Fruit fly (Drosophila melanogaster) whole organism, embryonic: ENCODE data around the gene mld.
A peak's percentile ranks its signal among the peaks of the same experiment; 100 is the strongest.

ENCODE experiments used
- Atf-2 ChIP-seq: fragments of 200-800 bp; sonication (Bioruptor generic); optimal IDR thresholded peaks from 2 replicates; lab custom pipeline; 2016; ENCODE audit warnings: missing biosample characterization, missing genetic modification characterization
- CG1024 ChIP-seq: fragments of 200-800 bp; sonication (Bioruptor generic); IDR thresholded peaks from 2 replicates; pipeline ENCODE4 v1.3.6; 2022; ENCODE audit warnings: missing biosample characterization, missing genetic modification characterization
- CG10543 ChIP-seq: fragments of 200-800 bp; sonication (Bioruptor generic); optimal IDR thresholded peaks from 3 replicates; lab custom pipeline; 2017; ENCODE audit warnings: missing biosample characterization, mild to moderate bottlenecking, missing genetic modification characterization, moderate library complexity
- CG11504 ChIP-seq: fragments of 200-800 bp; sonication (Bioruptor generic); optimal IDR thresholded peaks from 3 replicates; lab custom pipeline; 2019; ENCODE audit warnings: missing biosample characterization, mild to moderate bottlenecking, missing genetic modification characterization, moderate library complexity
- CG12071 ChIP-seq: fragments of 200-800 bp; sonication (Bioruptor generic); optimal IDR thresholded peaks from 3 replicates; lab custom pipeline; 2018; ENCODE audit warnings: missing biosample characterization, mild to moderate bottlenecking, missing genetic modification characterization
- CG13894 ChIP-seq: fragments of 200-800 bp; sonication (Bioruptor generic); optimal IDR thresholded peaks from 3 replicates; lab custom pipeline; 2018; ENCODE audit warnings: missing biosample characterization, mild to moderate bottlenecking, missing genetic modification characterization, moderate library complexity
- CG17385 ChIP-seq: fragments of 200-800 bp; sonication (Bioruptor generic); optimal IDR thresholded peaks from 3 replicates; lab custom pipeline; 2018; ENCODE audit warnings: missing biosample characterization, mild to moderate bottlenecking, missing genetic modification characterization
- CG1832 ChIP-seq: fragments of 200-800 bp; sonication (Bioruptor generic); optimal IDR thresholded peaks from 2 replicates; lab custom pipeline; 2017; ENCODE audit warnings: missing biosample characterization, mild to moderate bottlenecking, missing genetic modification characterization, inconsistent platforms
- CG18599 ChIP-seq: fragments of 200-800 bp; sonication (Bioruptor generic); optimal IDR thresholded peaks from 3 replicates; lab custom pipeline; 2017; ENCODE audit warnings: missing biosample characterization, missing genetic modification characterization, mild to moderate bottlenecking, moderate library complexity, missing genetic modification reagents
- CG33557 ChIP-seq: fragments of 200-800 bp; sonication (Bioruptor generic); optimal IDR thresholded peaks from 2 replicates; lab custom pipeline; 2019; ENCODE audit warnings: missing biosample characterization, mild to moderate bottlenecking, missing genetic modification characterization, moderate library complexity
- CG34376 ChIP-seq: fragments of 200-800 bp; sonication (Bioruptor generic); optimal IDR thresholded peaks from 2 replicates; lab custom pipeline; 2018; ENCODE audit warnings: missing biosample characterization, mild to moderate bottlenecking, missing genetic modification characterization
- CG42726 ChIP-seq: fragments of 200-800 bp; sonication (Bioruptor generic); IDR thresholded peaks from 2 replicates; pipeline ENCODE4 v1.3.6; 2022; ENCODE audit warnings: missing biosample characterization, missing genetic modification characterization; ENCODE audit not compliant: partially characterized antibody
- CG5245 ChIP-seq: fragments of 200-800 bp; sonication (Bioruptor generic); optimal IDR thresholded peaks from 3 replicates; lab custom pipeline; 2016; ENCODE audit warnings: missing biosample characterization, missing genetic modification characterization
- CG5953 ChIP-seq: fragments of 200-800 bp; sonication (Bioruptor generic); IDR thresholded peaks from 2 replicates; pipeline ENCODE4 v1.3.6; 2022; ENCODE audit warnings: missing biosample characterization, missing genetic modification characterization
- CG6272 ChIP-seq: fragments of 200-800 bp; sonication (Bioruptor generic); IDR thresholded peaks from 2 replicates; pipeline ENCODE4 v1.3.6; 2022; ENCODE audit warnings: missing biosample characterization, missing genetic modification characterization
- CG7987 ChIP-seq: fragments of 200-800 bp; sonication (Bioruptor generic); optimal IDR thresholded peaks from 2 replicates; lab custom pipeline; 2018; ENCODE audit warnings: missing biosample characterization, mild to moderate bottlenecking, missing genetic modification characterization, moderate library complexity
- CG8089 ChIP-seq: fragments of 200-800 bp; sonication (Bioruptor generic); optimal IDR thresholded peaks from 3 replicates; lab custom pipeline; 2016; ENCODE audit warnings: missing biosample characterization, missing genetic modification characterization
- CG8290 ChIP-seq, 3 experiments: fragments of 200-800 bp; sonication (Bioruptor generic); optimal IDR thresholded peaks; 2 replicates each; lab custom pipeline; 2016 to 2019; ENCODE audit warnings: missing biosample characterization in 3 of 3, missing genetic modification characterization in 3 of 3, mild to moderate bottlenecking in 2 of 3, moderate library complexity in 1 of 3
- CG9215 ChIP-seq: fragments of 200-800 bp; sonication (Bioruptor generic); IDR thresholded peaks from 2 replicates; pipeline ENCODE4 v1.3.6; 2022; ENCODE audit warnings: missing biosample characterization, missing genetic modification characterization
- CG9797 ChIP-seq: fragments of 200-800 bp; sonication (Bioruptor generic); optimal IDR thresholded peaks from 3 replicates; lab custom pipeline; 2018; ENCODE audit warnings: missing biosample characterization, mild to moderate bottlenecking, missing genetic modification characterization
- CTCF ChIP-seq: fragments of 200-800 bp; sonication (Bioruptor generic); optimal IDR thresholded peaks from 2 replicates; lab custom pipeline; 2017; ENCODE audit warnings: missing biosample characterization, mild to moderate bottlenecking, missing genetic modification characterization, moderate library complexity
- CrebB ChIP-seq: fragments of 200-800 bp; sonication (Bioruptor generic); optimal IDR thresholded peaks from 3 replicates; lab custom pipeline; 2018; ENCODE audit warnings: missing biosample characterization, mild to moderate bottlenecking, missing genetic modification characterization
- Ets65A ChIP-seq: fragments of 200-800 bp; sonication (Bioruptor generic); peaks from one replicate; lab custom pipeline; 2016; ENCODE audit warnings: missing biosample characterization, missing genetic modification characterization
- HLHmδ ChIP-seq: fragments of 200-800 bp; sonication (Bioruptor generic); optimal IDR thresholded peaks from 2 replicates; lab custom pipeline; 2018; ENCODE audit warnings: missing biosample characterization, mild to moderate bottlenecking, missing genetic modification characterization, moderate library complexity
- Meics ChIP-seq: fragments of 200-800 bp; sonication (Bioruptor generic); optimal IDR thresholded peaks from 2 replicates; lab custom pipeline; 2017; ENCODE audit warnings: missing biosample characterization, mild to moderate bottlenecking, missing genetic modification characterization
- Mes4 ChIP-seq: fragments of 200-800 bp; sonication (Bioruptor generic); optimal IDR thresholded peaks from 2 replicates; lab custom pipeline; 2016; ENCODE audit warnings: missing biosample characterization, missing genetic modification characterization
- Side ChIP-seq: fragments of 200-800 bp; sonication (Bioruptor generic); optimal IDR thresholded peaks from 2 replicates; lab custom pipeline; 2016; ENCODE audit warnings: missing biosample characterization, missing genetic modification characterization
- Sry-β ChIP-seq: fragments of 200-800 bp; sonication (Bioruptor generic); optimal IDR thresholded peaks from 2 replicates; lab custom pipeline; 2018; ENCODE audit warnings: missing biosample characterization, mild to moderate bottlenecking, missing genetic modification characterization, moderate library complexity
- YL-1 ChIP-seq: fragments of 200-800 bp; sonication (Bioruptor generic); optimal IDR thresholded peaks from 3 replicates; lab custom pipeline; 2017; ENCODE audit warnings: missing biosample characterization, mild to moderate bottlenecking, missing genetic modification characterization
- bcd ChIP-seq: fragments of 200-800 bp; sonication (Bioruptor generic); optimal IDR thresholded peaks from 2 replicates; lab custom pipeline; 2017; ENCODE audit warnings: missing biosample characterization, mild to moderate bottlenecking, missing genetic modification characterization
- cg ChIP-seq: fragments of 200-800 bp; sonication (Bioruptor generic); optimal IDR thresholded peaks from 3 replicates; lab custom pipeline; 2019; ENCODE audit warnings: missing biosample characterization, mild to moderate bottlenecking, missing genetic modification characterization, moderate library complexity
- disco-r ChIP-seq: fragments of 200-800 bp; sonication (Bioruptor generic); optimal IDR thresholded peaks from 2 replicates; lab custom pipeline; 2016; ENCODE audit warnings: missing biosample characterization, missing genetic modification characterization
- fd96Cb ChIP-seq: fragments of 200-800 bp; sonication (Bioruptor generic); optimal IDR thresholded peaks from 2 replicates; lab custom pipeline; 2018; ENCODE audit warnings: missing biosample characterization, mild to moderate bottlenecking, missing genetic modification characterization, moderate library complexity
- gcm ChIP-seq: fragments of 200-800 bp; sonication (Bioruptor generic); optimal IDR thresholded peaks from 2 replicates; lab custom pipeline; 2019; ENCODE audit warnings: missing biosample characterization, mild to moderate bottlenecking, missing genetic modification characterization, moderate library complexity
- gsb ChIP-seq: fragments of 200-800 bp; sonication (Bioruptor generic); IDR thresholded peaks from 2 replicates; pipeline ENCODE4 v1.3.6; 2022; ENCODE audit warnings: missing biosample characterization, missing genetic modification characterization
- hb ChIP-seq: fragments of 200-800 bp; sonication (Bioruptor generic); IDR thresholded peaks from 3 replicates; pipeline ENCODE4 v1.3.6; 2022; ENCODE audit warnings: missing biosample characterization, missing genetic modification characterization; ENCODE audit not compliant: partially characterized antibody
- mirr ChIP-seq: fragments of 200-800 bp; sonication (Bioruptor generic); optimal IDR thresholded peaks from 3 replicates; lab custom pipeline; 2018; ENCODE audit warnings: missing biosample characterization, mild to moderate bottlenecking, missing genetic modification characterization
- nau ChIP-seq: fragments of 200-800 bp; sonication (Bioruptor generic); optimal IDR thresholded peaks from 3 replicates; lab custom pipeline; 2017; ENCODE audit warnings: missing biosample characterization, mild to moderate bottlenecking, missing genetic modification characterization, missing genetic modification reagents
- nom ChIP-seq: fragments of 200-800 bp; sonication (Bioruptor generic); optimal IDR thresholded peaks from 2 replicates; lab custom pipeline; 2017; ENCODE audit warnings: missing biosample characterization, missing genetic modification characterization, mild to moderate bottlenecking, moderate library complexity, missing genetic modification reagents
- onecut ChIP-seq: fragments of 200-800 bp; sonication (Bioruptor generic); IDR thresholded peaks from 2 replicates; pipeline ENCODE4 v1.3.6; 2022; ENCODE audit warnings: missing biosample characterization, missing genetic modification characterization
- pfk ChIP-seq: fragments of 200-800 bp; sonication (Bioruptor generic); optimal IDR thresholded peaks from 2 replicates; lab custom pipeline; 2018; ENCODE audit warnings: missing biosample characterization, mild to moderate bottlenecking, missing genetic modification characterization, moderate library complexity
- phol ChIP-seq: fragments of 200-800 bp; sonication (Bioruptor generic); optimal IDR thresholded peaks from 3 replicates; lab custom pipeline; 2018; ENCODE audit warnings: missing biosample characterization, mild to moderate bottlenecking, missing genetic modification characterization, moderate library complexity
- salm ChIP-seq: fragments of 200-800 bp; sonication (Bioruptor generic); optimal IDR thresholded peaks from 2 replicates; lab custom pipeline; 2018; ENCODE audit warnings: missing biosample characterization, mild to moderate bottlenecking, missing genetic modification characterization
- schlank ChIP-seq: fragments of 200-800 bp; sonication (Bioruptor generic); optimal IDR thresholded peaks from 2 replicates; lab custom pipeline; 2018; ENCODE audit warnings: missing biosample characterization, mild to moderate bottlenecking, missing genetic modification characterization
- shn ChIP-seq: fragments of 200-800 bp; sonication (Bioruptor generic); optimal IDR thresholded peaks from 3 replicates; lab custom pipeline; 2016; ENCODE audit warnings: missing biosample characterization, missing genetic modification characterization
- slp2 ChIP-seq: fragments of 200-800 bp; sonication (Bioruptor generic); optimal IDR thresholded peaks from 2 replicates; lab custom pipeline; 2016; ENCODE audit warnings: missing biosample characterization, missing genetic modification characterization
- stwl ChIP-seq: fragments of 200-800 bp; sonication (Bioruptor generic); optimal IDR thresholded peaks from 3 replicates; lab custom pipeline; 2018; ENCODE audit warnings: missing biosample characterization, mild to moderate bottlenecking, missing genetic modification characterization, moderate library complexity
- twi ChIP-seq: fragments of 200-800 bp; optimal IDR thresholded peaks from 2 replicates; lab custom pipeline; 2019; ENCODE audit warnings: missing biosample characterization, mild to moderate bottlenecking, missing genetic modification characterization, moderate library complexity
- vnd ChIP-seq: fragments of 200-800 bp; sonication (Bioruptor generic); IDR thresholded peaks from 3 replicates; pipeline ENCODE4 v1.3.6; 2022; ENCODE audit warnings: missing biosample characterization, missing genetic modification characterization; ENCODE audit not compliant: partially characterized antibody
- zen ChIP-seq: fragments of 200-800 bp; sonication (Bioruptor generic); optimal IDR thresholded peaks from 3 replicates; lab custom pipeline; 2018; ENCODE audit warnings: missing biosample characterization, mild to moderate bottlenecking, missing genetic modification characterization, moderate library complexity

Gene mld

dm6 chr3R:24586453-24586886 lies 1.0 kb downstream of the mld start (continued):
- no peak for TF ChIP-seq fd96Cb (tag; lab: Kevin White, UChicago)
- no peak for TF ChIP-seq hb (GFP tag; lab: Robert Waterston, UW)
- peak; percentile 70 for TF ChIP-seq mirr (GFP tag; lab: Kevin White, UChicago)
- peak; percentile 66 for TF ChIP-seq CG13894 (tag; lab: Kevin White, UChicago)
- TF ChIP-seq CG8089 (GFP tag; lab: Kevin White, UChicago): no peak
- TF ChIP-seq nom (GFP tag; lab: Kevin White, UChicago): peak; percentile 73
- peak; percentile 6 for TF ChIP-seq nau (GFP tag; lab: Kevin White, UChicago)
- peak; percentile 35 for TF ChIP-seq Sry-β
- TF ChIP-seq shn (GFP tag; lab: Kevin White, UChicago): no peak
- peak; percentile 14 for TF ChIP-seq CG33557 (GFP tag; lab: Kevin White, UChicago)
- no peak for TF ChIP-seq CG9215 (GFP tag; lab: Robert Waterston, UW)
- TF ChIP-seq CG1832 (GFP tag; lab: Kevin White, UChicago): peak; percentile 98
- TF ChIP-seq YL-1 (GFP tag; lab: Kevin White, UChicago): peak; percentile 60
- TF ChIP-seq CG18599: peak; percentile 70
- no peak for TF ChIP-seq gsb (GFP tag; lab: Robert Waterston, UW)
- peak; percentile 30 for TF ChIP-seq CG11504 (tag; lab: Kevin White, UChicago)
- peak; percentile 76 for TF ChIP-seq CTCF
- TF ChIP-seq HLHmδ: peak; percentile 30
- TF ChIP-seq CrebB (tag; lab: Kevin White, UChicago): peak; percentile 44
- no peak for TF ChIP-seq vnd (GFP tag; lab: Robert Waterston, UW)
- peak; percentile 12 for TF ChIP-seq bcd
- TF ChIP-seq stwl (tag; lab: Kevin White, UChicago): peak; percentile 58
- no peak for TF ChIP-seq schlank (tag; lab: Kevin White, UChicago)
- TF ChIP-seq Side (GFP tag; lab: Kevin White, UChicago): peak; percentile 37
- no peak for TF ChIP-seq CG5245
- TF ChIP-seq CG10543 (GFP tag; lab: Kevin White, UChicago): peak; percentile 89
- TF ChIP-seq salm (tag; lab: Kevin White, UChicago): no peak
- no peak for TF ChIP-seq CG42726
- peak; percentile 75 for TF ChIP-seq pfk
- TF ChIP-seq CG1024 (GFP tag; lab: Robert Waterston, UW): no peak
- TF ChIP-seq slp2 (GFP tag; lab: Kevin White, UChicago): no peak
- peak; percentile 46 for TF ChIP-seq CG7987 (GFP tag; lab: Kevin White, UChicago)
- peak; percentile 13 for TF ChIP-seq Meics (GFP tag; lab: Kevin White, UChicago)
- TF ChIP-seq Atf-2: no peak
- TF ChIP-seq twi (tag; lab: Kevin White, UChicago): peak; percentile 40
- TF ChIP-seq Ets65A (GFP tag; lab: Kevin White, UChicago): peak; percentile 22
- TF ChIP-seq onecut: no peak
- peak; percentile 43 for TF ChIP-seq phol
- peak; percentile 20 for TF ChIP-seq cg (GFP tag; lab: Kevin White, UChicago)
- peak; percentile 79 for TF ChIP-seq CG34376 (GFP tag; lab: Kevin White, UChicago)
- TF ChIP-seq CG6272: no peak
- TF ChIP-seq Mes4 (GFP tag; lab: Kevin White, UChicago): no peak
- no peak for TF ChIP-seq disco-r (GFP tag; lab: Kevin White, UChicago)
- TF ChIP-seq gcm (GFP tag; lab: Kevin White, UChicago): no peak
- peak; percentile 0 for TF ChIP-seq zen (tag; lab: Kevin White, UChicago)
- peak; percentile 19 for TF ChIP-seq CG17385 (GFP tag; lab: Kevin White, UChicago)
- peak; percentile 38 for TF ChIP-seq CG9797 (GFP tag; lab: Kevin White, UChicago)
- TF ChIP-seq CG8290 (GFP tag; optimal IDR thresholded peaks at IDR 0.05; lab: Kevin White, UChicago): no peak
- TF ChIP-seq CG8290 (tag; optimal IDR thresholded peaks at IDR 0.05; lab: Kevin White, UChicago): peak; percentile 51 to 81
- peak; percentile 55 for TF ChIP-seq CG12071 (GFP tag; lab: Kevin White, UChicago)
- TF ChIP-seq CG5953 (GFP tag; lab: Robert Waterston, UW): no peak
